Worm (Caenorhabditis elegans): Measurements from ENCODE around the gene fbxa-214.

fbxa-214 gene

ce11 chrV:6100492-6101004, 30.7 kb upstream of the fbxa-214 start, which contains the start of gene crt-1 (continued):
- TF ChIP-seq ztf-18 (tag; optimal IDR thresholded peaks at IDR 0.05) (peak; percentile 79), cebp-2 (GFP tag; IDR thresholded peaks at IDR 0.05) (no peak), nfyb-1 (GFP tag; IDR thresholded peaks at IDR 0.05) (peak; percentile 100), lsl-1 (GFP tag; optimal IDR thresholded peaks at IDR 0.05) (no peak), C17E4.6 (GFP tag; IDR thresholded peaks at IDR 0.05) (no peak), F55B11.4 (tag; optimal IDR thresholded peaks at IDR 0.05; ENCODE audit: borderline replicate concordance, insufficient read depth) (no peak), tlf-1 (GFP tag; optimal IDR thresholded peaks at IDR 0.05) (peak; percentile 72), mel-28 (tag; optimal IDR thresholded peaks at IDR 0.05; ENCODE audit: borderline replicate concordance) (no peak), hrde-1 (tag; optimal IDR thresholded peaks at IDR 0.05; ENCODE audit: borderline replicate concordance) (no peak), F37B4.10 (GFP tag; IDR thresholded peaks at IDR 0.05) (0 out of 2 replicates have a peak, but pooled peaks have one; percentile 56), hlh-12 (tag; optimal IDR thresholded peaks at IDR 0.05) (no peak), B0019.2 (GFP tag; conservative IDR thresholded peaks at IDR 0.05) (no peak), egl-44 (GFP tag; IDR thresholded peaks at IDR 0.05) (no peak), die-1 (tag; optimal IDR thresholded peaks at IDR 0.05) (no peak), somi-1 (GFP tag; optimal IDR thresholded peaks at IDR 0.05) (peak; percentile 82), ceh-79 (tag; optimal IDR thresholded peaks at IDR 0.05) (no peak), ztf-22 (GFP tag; optimal IDR thresholded peaks at IDR 0.05) (peak; percentile 29), madf-3 (GFP tag; IDR thresholded peaks at IDR 0.05) (0 out of 2 replicates have a peak, but pooled peaks have one; percentile 59), nhr-90 (tag; optimal IDR thresholded peaks at IDR 0.05) (peak; percentile 44), Y53G8AR.9 (GFP tag; conservative IDR thresholded peaks at IDR 0.05) (peak; percentile 77), F57C9.4 (tag; optimal IDR thresholded peaks at IDR 0.05) (no peak), K12H6.12 (tag; optimal IDR thresholded peaks at IDR 0.05) (peak; percentile 88), nfya-1 (tag; optimal IDR thresholded peaks at IDR 0.05; ENCODE audit: borderline replicate concordance, insufficient read depth) (no peak), Y56A3A.18 (GFP tag; IDR thresholded peaks at IDR 0.05) (0 out of 2 replicates have a peak, but pooled peaks have one; percentile 64), ets-4 (GFP tag; optimal IDR thresholded peaks at IDR 0.05) (peak; percentile 87), rpc-1 (optimal IDR thresholded peaks at IDR 0.05) (no peak), rpc-1 (tag; optimal IDR thresholded peaks at IDR 0.05) (no peak), snpc-4 (GFP tag; optimal IDR thresholded peaks at IDR 0.05) (no peak), snpc-4 (tag; optimal IDR thresholded peaks at IDR 0.05) (peak; percentile 29 to 77 (median 56)), lin-35 (GFP tag; optimal IDR thresholded peaks at IDR 0.05) (peak in 1 of 3 experiments; percentile 78), mcd-1 (GFP tag; IDR thresholded peaks at IDR 0.05) (peak; percentile 86)

- TF ChIP-seq hmg-1.2 (GFP tag; IDR thresholded peaks at IDR 0.05) (0 out of 2 replicates have a peak, but pooled peaks have one; percentile 9), lin-26 (GFP tag; IDR thresholded peaks at IDR 0.05) (0 out of 2 replicates have a peak, but pooled peaks have one; percentile 38), F52B5.7 (tag; optimal IDR thresholded peaks at IDR 0.05) (no peak)
Measured at ce11 chrV:6099634-6100033, 29.8 kb upstream of the fbxa-214 start.

ce11 chrV:6098755-6099155, 28.9 kb upstream of the fbxa-214 start:
- peak; percentile 73; the same call in 1 of the 2 replicates for TF ChIP-seq Y79H2A.3 (GFP tag; conservative IDR thresholded peaks at IDR 0.05)
- no peak for TF ChIP-seq tbx-9 (tag; optimal IDR thresholded peaks at IDR 0.05; ENCODE audit: borderline replicate concordance)
- TF ChIP-seq xnd-1 (tag; optimal IDR thresholded peaks at IDR 0.05), result no peak
- TF ChIP-seq ceh-58 (GFP tag; IDR thresholded peaks at IDR 0.05), result no peak
- TF ChIP-seq Y95B8A.8 (GFP tag; IDR thresholded peaks at IDR 0.05), result peak; percentile 38; the same call in 1 of the 2 replicates
- no peak for TF ChIP-seq F49E8.2 (tag; optimal IDR thresholded peaks at IDR 0.05; ENCODE audit: insufficient read depth)
- TF ChIP-seq ztf-22 (GFP tag; optimal IDR thresholded peaks at IDR 0.05), result no peak
- no peak for TF ChIP-seq cebp-1 (GFP tag; IDR thresholded peaks at IDR 0.05)
- peak; percentile 9 for TF ChIP-seq cebp-1 (tag; optimal IDR thresholded peaks at IDR 0.05)
- TF ChIP-seq hrde-1 (tag; optimal IDR thresholded peaks at IDR 0.05; ENCODE audit: borderline replicate concordance), result peak; percentile 74
- no peak for TF ChIP-seq lin-54 (GFP tag; optimal IDR thresholded peaks at IDR 0.05)
- no peak for TF ChIP-seq chd-7 (tag; optimal IDR thresholded peaks at IDR 0.05)
- TF ChIP-seq gei-17 (GFP tag; optimal IDR thresholded peaks at IDR 0.05), result no peak
- no peak for TF ChIP-seq zim-3 (tag; optimal IDR thresholded peaks at IDR 0.05)
- no peak for TF ChIP-seq aptf-3 (GFP tag; IDR thresholded peaks at IDR 0.05)
- no peak for TF ChIP-seq zfh-2 (GFP tag; conservative IDR thresholded peaks at IDR 0.05)
